Fruit fly (Drosophila melanogaster): ENCODE results near the gene Ir67b.

dm6 chr3L:10396500-10396899, 35.3 kb downstream of the Ir67b start:
- no peak for TF ChIP-seq usp (GFP tag; optimal IDR thresholded peaks at IDR 0.05)
- no peak for TF ChIP-seq psq (optimal IDR thresholded peaks at IDR 0.05)
- no peak for TF ChIP-seq CG8478 (optimal IDR thresholded peaks at IDR 0.05)
- no peak for TF ChIP-seq Dll (optimal IDR thresholded peaks at IDR 0.05)
- no peak for TF ChIP-seq EcR (GFP tag; optimal IDR thresholded peaks at IDR 0.05)

All from whole organism.